Fruit fly (Drosophila melanogaster): Measurements from ENCODE around the gene Rbp9.
A peak's percentile ranks its signal among the peaks of the same experiment; 100 is the strongest.

Gene Rbp9

DNA sequence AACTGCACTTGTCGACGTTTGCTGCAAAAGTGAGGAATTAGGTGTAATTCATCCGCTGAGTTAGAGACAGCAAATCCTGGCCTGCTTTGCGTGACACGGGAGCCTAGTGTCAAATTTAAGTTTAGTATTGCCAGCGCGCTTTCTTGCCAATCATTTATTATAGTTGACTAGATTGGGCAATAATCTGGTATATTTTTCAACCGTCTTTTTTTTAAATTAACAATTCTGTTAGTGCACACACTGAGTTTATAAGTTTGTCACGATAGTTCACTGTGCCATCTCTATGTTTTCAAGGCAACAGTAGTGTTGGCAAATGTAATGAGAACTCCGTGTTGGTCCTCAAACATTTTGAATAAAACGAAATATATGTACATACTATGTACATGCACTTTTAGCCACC lies 22.3 kb downstream of the Rbp9 start, which contains the start of the genes CG9641 and CG3165 (continued):
- peak; percentile 47 for TF ChIP-seq CG6765 (GFP tag; optimal IDR thresholded peaks at IDR 0.05)
- TF ChIP-seq Bdp1 (GFP tag; optimal IDR thresholded peaks at IDR 0.05) = peak; percentile 83
- peak; percentile 76 for TF ChIP-seq croc (GFP tag; conservative IDR thresholded peaks at IDR 0.05)
- TF ChIP-seq CG12744 (GFP tag; optimal IDR thresholded peaks at IDR 0.05) = peak; percentile 56
- no peak for TF ChIP-seq dmrt99B (tag; optimal IDR thresholded peaks at IDR 0.05)
- TF ChIP-seq CG9797 (GFP tag; optimal IDR thresholded peaks at IDR 0.05) = peak; percentile 53
- TF ChIP-seq Stat92E (GFP tag; optimal IDR thresholded peaks at IDR 0.05) = peak in 1 of 3 experiments; percentile 74
- TF ChIP-seq lmd (GFP tag; IDR thresholded peaks at IDR 0.05) = peak; percentile 81
- peak; percentile 87 for TF ChIP-seq CG12391 (tag; optimal IDR thresholded peaks at IDR 0.05)
- peak; percentile 82 for TF ChIP-seq fu2 (GFP tag; optimal IDR thresholded peaks at IDR 0.05)
- TF ChIP-seq CG10654 (GFP tag; optimal IDR thresholded peaks at IDR 0.05) = peak; percentile 81
- no peak for TF ChIP-seq z (GFP tag; IDR thresholded peaks at IDR 0.05)
- TF ChIP-seq Usf (GFP tag; optimal IDR thresholded peaks at IDR 0.05) = peak; percentile 49
- TF ChIP-seq CG12071 (GFP tag; optimal IDR thresholded peaks at IDR 0.05) = peak; percentile 29
- TF ChIP-seq CG42726 (GFP tag; IDR thresholded peaks at IDR 0.05; ENCODE audit: partially characterized antibody) = no peak; the same call in 1 of the 2 replicates
- peak; percentile 84 for TF ChIP-seq dysf (GFP tag; IDR thresholded peaks at IDR 0.05)
- no peak for TF ChIP-seq Dip2 (GFP tag; IDR thresholded peaks at IDR 0.05)
- no peak for TF ChIP-seq sqz (GFP tag; optimal IDR thresholded peaks at IDR 0.05)
- no peak for TF ChIP-seq ro (GFP tag; IDR thresholded peaks at IDR 0.05)
- TF ChIP-seq ERR (GFP tag; optimal IDR thresholded peaks at IDR 0.05) = peak; percentile 85
- peak; percentile 59 for TF ChIP-seq en (GFP tag; optimal IDR thresholded peaks at IDR 0.05)
- peak; percentile 65 for TF ChIP-seq CG1233 (GFP tag; optimal IDR thresholded peaks at IDR 0.05)
- TF ChIP-seq E2f2 (GFP tag; IDR thresholded peaks at IDR 0.05) = peak; percentile 73
- TF ChIP-seq chif (GFP tag; optimal IDR thresholded peaks at IDR 0.05) = peak; percentile 83 to 90
- peak; percentile 62 for TF ChIP-seq sd (tag; optimal IDR thresholded peaks at IDR 0.05)
- peak; percentile 76 for TF ChIP-seq CG31388 (GFP tag; optimal IDR thresholded peaks at IDR 0.05)
- peak; percentile 40 for TF ChIP-seq psq (GFP tag; optimal IDR thresholded peaks at IDR 0.05)
- peak; percentile 86 for TF ChIP-seq CG4617 (GFP tag; optimal IDR thresholded peaks at IDR 0.05; ENCODE audit: borderline replicate concordance)
- TF ChIP-seq CG9215 (GFP tag; IDR thresholded peaks at IDR 0.05) = peak; percentile 88
- peak; percentile 86 for TF ChIP-seq CG33557 (GFP tag; optimal IDR thresholded peaks at IDR 0.05)
- TF ChIP-seq CG5953 (GFP tag; IDR thresholded peaks at IDR 0.05) = peak; percentile 56
- peak; percentile 73 for TF ChIP-seq peb (GFP tag; IDR thresholded peaks at IDR 0.05)
- TF ChIP-seq CG3726 (GFP tag; IDR thresholded peaks at IDR 0.05) = no peak; the same call in 2 of the 3 replicates
- peak; percentile 58 for TF ChIP-seq org-1 (GFP tag; optimal IDR thresholded peaks at IDR 0.05)
- peak; percentile 80 for TF ChIP-seq HLH3B (GFP tag; IDR thresholded peaks at IDR 0.05)
- TF ChIP-seq Scr (GFP tag; IDR thresholded peaks at IDR 0.05; ENCODE audit: partially characterized antibody) = peak; percentile 97
- TF ChIP-seq fd102C (GFP tag; optimal IDR thresholded peaks at IDR 0.05) = no peak
- TF ChIP-seq Sry-δ (GFP tag; optimal IDR thresholded peaks at IDR 0.05) = peak; percentile 98
- TF ChIP-seq ap (GFP tag; IDR thresholded peaks at IDR 0.05) = peak; percentile 45; the same call in 1 of the 2 replicates
- TF ChIP-seq CG15269 (tag; optimal IDR thresholded peaks at IDR 0.05) = no peak
- peak; percentile 69 for TF ChIP-seq CG16815 (GFP tag; optimal IDR thresholded peaks at IDR 0.05)
- TF ChIP-seq zen (tag; optimal IDR thresholded peaks at IDR 0.05) = peak; percentile 72
- TF ChIP-seq onecut (GFP tag; IDR thresholded peaks at IDR 0.05) = peak; percentile 75
- no peak; the same call in 1 of the 3 replicates for TF ChIP-seq CG17361 (GFP tag; IDR thresholded peaks at IDR 0.05)
- TF ChIP-seq Blimp-1 (GFP tag; optimal IDR thresholded peaks at IDR 0.05) = no peak
- peak; percentile 67 for TF ChIP-seq CG7372 (GFP tag; IDR thresholded peaks at IDR 0.05)
- peak; percentile 87 for TF ChIP-seq CG5245 (GFP tag; optimal IDR thresholded peaks at IDR 0.05)
- TF ChIP-seq lab (GFP tag; optimal IDR thresholded peaks at IDR 0.05) = no peak
- TF ChIP-seq CG1647 (GFP tag; optimal IDR thresholded peaks at IDR 0.05) = peak; percentile 84
- TF ChIP-seq ewg (GFP tag; optimal IDR thresholded peaks at IDR 0.05) = peak; percentile 61
- peak; percentile 76 for TF ChIP-seq CG10959 (GFP tag; IDR thresholded peaks at IDR 0.05)

All from whole organism, embryonic.